Worm (Caenorhabditis elegans) whole organism, L4/young adult: ENCODE measurements around the gene sri-34.
"Not testable (repeated sequence)": the region's sequence is repeated elsewhere in the genome, so short reads cannot be mapped to it uniquely, and the experiment has no call there.

Experiments used
- W03F9.2 ChIP-seq: fragments of 150-350 bp; optimal IDR thresholded peaks from 2 replicates; lab custom pipeline; 2014; ENCODE audit warnings: missing biosample characterization, missing genetic modification characterization
- dao-5 ChIP-seq: sonication (generic microtip); optimal IDR thresholded peaks from 2 replicates; lab custom pipeline; 2016; ENCODE audit warnings: missing genotype, missing genetic modification characterization, moderate library complexity, missing compliant biosample characterization
- him-1 ChIP-seq: sonication (generic microtip); optimal IDR thresholded peaks from 2 replicates; lab custom pipeline; 2016; ENCODE audit warnings: missing genotype, missing genetic modification reagents, missing genetic modification characterization, missing compliant biosample characterization

sri-34 gene

DNA sequence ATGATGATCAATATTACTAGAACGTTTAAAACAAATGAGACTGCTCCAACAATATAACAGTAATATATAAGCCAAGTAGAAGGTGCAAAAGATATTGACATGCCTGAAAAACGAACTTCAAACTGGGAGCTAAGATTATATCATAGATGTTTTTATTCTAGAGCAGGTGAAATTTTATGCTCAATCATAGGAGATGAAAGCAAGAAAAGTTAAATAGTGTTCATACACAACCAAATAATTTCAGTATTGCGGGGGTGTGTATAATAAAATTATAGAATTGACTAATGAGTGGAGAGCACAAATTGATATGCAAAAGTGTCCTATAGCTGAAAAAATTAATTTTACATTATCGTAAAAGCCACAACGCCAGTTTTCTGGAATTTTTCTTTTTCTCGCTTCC, at the start of gene sri-34:
Gene sri-34, minus strand, starts transcription at position 101 of the 400 bp plus-strand sequence.
- TF ChIP-seq dao-5 (tag; lab: Kevin White, UChicago) (no peak), him-1 (tag; lab: Kevin White, UChicago) (no peak), W03F9.2 (no peak)

DNA sequence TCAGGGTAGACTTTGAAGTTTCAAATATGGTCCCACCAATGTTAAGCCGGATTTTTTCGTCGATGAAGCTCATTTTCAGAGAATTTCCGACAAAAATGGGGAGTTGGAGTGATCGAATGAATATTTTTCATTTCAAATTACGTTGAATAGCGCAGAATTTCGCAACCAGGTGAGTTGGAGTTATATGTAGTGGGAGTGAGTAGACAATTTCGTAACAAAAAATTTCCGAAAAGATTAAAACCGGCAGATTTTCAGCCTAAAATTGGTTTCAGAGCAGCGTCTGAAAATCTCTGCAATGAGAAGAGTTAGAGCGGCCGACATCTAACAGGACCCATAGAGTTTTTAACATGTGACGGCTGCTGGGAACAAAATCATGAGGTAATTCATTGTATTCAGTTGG, 49.8 kb upstream of the sri-34 start, which contains the start of gene sdz-35:
Gene sdz-35, minus strand, starts transcription at position 101 of the 400 bp plus-strand sequence.
- TF ChIP-seq dao-5 (tag; lab: Kevin White, UChicago) (no peak), him-1 (tag; lab: Kevin White, UChicago) (no peak), W03F9.2 (no peak)

DNA sequence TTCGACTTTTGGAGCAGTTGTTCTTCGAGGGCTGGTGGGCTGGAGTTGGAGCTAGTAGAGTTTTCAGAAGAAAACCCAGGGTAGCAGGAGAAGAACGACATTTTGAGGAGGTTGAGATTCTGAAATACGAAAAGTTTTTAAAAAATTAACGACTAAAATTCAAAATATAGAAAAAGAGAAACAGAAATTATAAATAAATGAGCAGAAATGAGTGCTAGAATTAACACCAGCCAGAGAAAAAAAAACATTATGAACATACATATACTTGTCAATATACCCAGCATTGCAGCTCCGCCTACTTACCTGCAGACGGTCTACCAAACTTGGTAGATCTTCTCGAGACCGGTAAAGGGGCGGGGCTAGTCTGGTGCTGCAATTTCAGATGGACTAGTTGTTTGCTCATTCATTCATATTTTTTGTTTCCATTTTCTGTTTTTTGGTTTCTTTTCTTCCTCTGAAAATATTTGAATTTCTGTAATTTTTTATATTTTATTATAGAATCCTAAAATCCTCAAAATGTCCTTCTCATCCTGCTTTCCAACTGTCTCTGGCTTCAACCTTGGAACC, 47.6 kb upstream of the sri-34 start, which contains the start of the genes ZC239.20 and ZC239.21:
Gene ZC239.20, minus strand, starts transcription at position 101 of the 567 bp plus-strand sequence.
Gene ZC239.21, plus strand, starts transcription at position 517 of the 567 bp plus-strand sequence.
- TF ChIP-seq W03F9.2 (no peak), dao-5 (tag; lab: Kevin White, UChicago) (no peak), him-1 (tag; lab: Kevin White, UChicago) (no peak)

DNA sequence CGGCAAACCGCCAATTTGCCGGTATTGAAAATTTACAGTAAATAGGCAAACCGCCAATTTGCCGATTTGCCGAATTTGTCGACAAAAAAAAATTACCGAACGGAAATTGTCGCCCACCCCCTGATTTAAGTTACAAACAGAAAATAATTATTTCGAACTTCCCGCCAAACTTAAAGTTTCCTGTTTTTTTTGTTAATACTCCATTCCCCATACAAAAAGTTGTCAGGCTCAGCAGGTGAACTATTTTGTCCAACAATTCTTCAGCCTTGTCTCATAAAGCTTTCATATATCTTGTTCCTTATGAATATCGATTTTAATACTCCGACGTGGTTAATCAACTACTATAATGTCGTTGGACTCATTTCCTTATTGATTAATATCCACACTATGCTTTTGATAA, 44.5 kb upstream of the sri-34 start, which contains the start of gene sri-50:
Gene sri-50, plus strand, starts transcription at position 301 of the 400 bp plus-strand sequence.
- no peak for TF ChIP-seq him-1 (tag; lab: Kevin White, UChicago)
- no peak for TF ChIP-seq dao-5 (tag; lab: Kevin White, UChicago)
- TF ChIP-seq W03F9.2: no peak

DNA sequence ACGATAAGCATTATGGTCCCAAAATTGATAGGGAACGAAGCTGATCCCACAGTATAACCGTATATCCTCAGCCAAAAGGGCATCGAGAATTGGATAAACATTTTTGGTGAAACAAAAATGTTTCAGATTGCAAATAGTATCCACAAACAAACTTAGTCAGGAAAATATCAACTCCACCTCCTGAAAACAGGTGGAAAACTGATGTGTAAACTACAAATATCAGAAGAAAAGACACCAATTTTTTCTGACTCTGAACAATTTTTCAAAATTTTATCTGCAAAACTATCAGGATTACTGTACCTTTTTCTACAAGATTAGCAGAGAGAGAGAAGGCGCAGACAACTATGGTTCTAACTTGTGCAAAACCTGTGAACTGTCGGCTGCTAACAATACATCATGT, 43.6 kb upstream of the sri-34 start, which contains the start of gene sri-53:
Gene sri-53, minus strand, starts transcription at position 101 of the 400 bp plus-strand sequence.
- TF ChIP-seq W03F9.2 (no peak), him-1 (tag; lab: Kevin White, UChicago) (no peak), dao-5 (tag; lab: Kevin White, UChicago) (no peak)

DNA sequence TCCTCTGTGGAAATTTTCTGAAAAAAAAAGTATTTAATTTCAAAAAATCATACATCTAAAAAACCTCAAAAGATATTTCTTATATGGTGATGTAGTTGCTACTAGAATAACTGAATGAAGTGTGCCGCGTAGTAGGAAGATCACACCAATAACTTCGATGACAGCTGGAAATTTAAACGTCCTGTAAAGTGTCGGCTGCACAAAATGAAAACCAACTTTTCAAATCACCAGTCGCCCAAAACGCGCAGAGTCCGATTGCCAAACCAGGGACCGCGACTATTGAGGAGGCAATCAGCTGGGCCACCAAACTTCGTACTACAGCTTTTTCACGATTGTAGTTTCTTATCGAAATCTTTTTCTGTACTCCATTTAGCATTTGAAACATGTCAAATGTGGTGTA, 42.4 kb upstream of the sri-34 start, which contains the start of gene sri-48:
Gene sri-48, minus strand, starts transcription at position 101 of the 400 bp plus-strand sequence.
- not testable (repeated sequence) for TF ChIP-seq W03F9.2; dao-5 (tag; lab: Kevin White, UChicago); him-1 (tag; lab: Kevin White, UChicago)

ce11 chrII:3198998-3199397, 40.1 kb upstream of the sri-34 start, which contains the start of gene sri-51:
sri-51 (minus strand) TSS chrII:3199098.
- TF ChIP-seq dao-5 (tag; lab: Kevin White, UChicago): no peak

ce11 chrII:3196966-3197365, 38.1 kb upstream of the sri-34 start, which contains the start of gene gcy-15:
gcy-15 (minus strand) TSS chrII:3197066.
- TF ChIP-seq W03F9.2 (no peak), dao-5 (tag; lab: Kevin White, UChicago) (no peak), him-1 (tag; lab: Kevin White, UChicago) (no peak)

DNA sequence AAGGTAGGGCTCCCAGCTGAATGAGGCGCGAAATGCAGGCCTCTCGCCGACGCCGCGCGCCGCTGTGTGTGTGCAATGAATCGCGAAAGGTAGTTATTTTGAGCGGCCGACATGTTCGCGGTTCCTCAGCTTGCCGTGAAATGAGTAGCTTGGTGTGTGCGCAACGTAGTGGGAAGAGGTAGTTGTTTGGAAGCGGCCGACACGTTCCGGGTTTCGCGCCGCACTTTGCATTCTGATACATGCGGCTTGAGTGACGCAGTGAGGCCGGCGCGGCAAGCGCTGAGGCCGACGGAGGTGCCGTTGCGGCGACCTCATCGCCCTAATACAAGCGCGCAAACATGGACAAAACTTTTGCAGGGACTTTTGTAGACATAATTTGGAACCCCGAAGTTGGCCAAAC, 36.9 kb upstream of the sri-34 start:
- no peak for TF ChIP-seq W03F9.2
- TF ChIP-seq him-1 (tag; lab: Kevin White, UChicago): no peak
- no peak for TF ChIP-seq dao-5 (tag; lab: Kevin White, UChicago)

DNA sequence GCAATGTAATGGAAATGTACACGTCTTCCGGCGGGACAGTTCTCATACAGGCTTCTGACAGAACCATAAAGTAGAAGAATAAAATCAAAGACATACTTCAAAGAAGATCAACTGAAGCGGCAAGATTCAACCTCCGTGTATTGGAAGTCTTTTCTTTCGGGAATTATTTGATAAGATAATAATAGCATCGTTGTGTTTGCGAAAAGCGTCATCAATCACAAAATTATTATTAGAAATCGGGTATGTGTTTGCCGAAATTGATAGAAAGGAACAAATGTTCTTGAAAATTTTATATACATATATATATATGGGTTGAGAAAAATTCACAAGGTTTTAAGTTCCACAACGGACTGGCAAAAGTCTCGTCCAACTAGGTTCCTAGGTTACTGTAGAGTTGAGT, 32.7 kb upstream of the sri-34 start, which contains the start of gene Y27F2A.9:
Gene Y27F2A.9, minus strand, starts transcription at position 101 of the 400 bp plus-strand sequence.
- not testable (repeated sequence) for TF ChIP-seq W03F9.2; him-1 (tag; lab: Kevin White, UChicago); dao-5 (tag; lab: Kevin White, UChicago)

- TF ChIP-seq dao-5 (tag; lab: Kevin White, UChicago); him-1 (tag; lab: Kevin White, UChicago); W03F9.2: not testable (repeated sequence)
These were observed 30.2 kb upstream of the sri-34 start, which contains the start of gene Y27F2A.11 for ce11 chrII:3189038-3189437. Y27F2A.11 (plus strand) TSS chrII:3189338.

ce11 chrII:3185848-3186247, 27.0 kb upstream of the sri-34 start:
- no peak for TF ChIP-seq him-1 (tag; lab: Kevin White, UChicago)
- TF ChIP-seq dao-5 (tag; lab: Kevin White, UChicago): no peak

- not testable (repeated sequence) for TF ChIP-seq W03F9.2; him-1 (tag; lab: Kevin White, UChicago); dao-5 (tag; lab: Kevin White, UChicago)
These were observed 26.0 kb upstream of the sri-34 start, which contains the start of gene sri-78 for ce11 chrII:3184858-3185257. sri-78 (plus strand) TSS chrII:3185158.

DNA sequence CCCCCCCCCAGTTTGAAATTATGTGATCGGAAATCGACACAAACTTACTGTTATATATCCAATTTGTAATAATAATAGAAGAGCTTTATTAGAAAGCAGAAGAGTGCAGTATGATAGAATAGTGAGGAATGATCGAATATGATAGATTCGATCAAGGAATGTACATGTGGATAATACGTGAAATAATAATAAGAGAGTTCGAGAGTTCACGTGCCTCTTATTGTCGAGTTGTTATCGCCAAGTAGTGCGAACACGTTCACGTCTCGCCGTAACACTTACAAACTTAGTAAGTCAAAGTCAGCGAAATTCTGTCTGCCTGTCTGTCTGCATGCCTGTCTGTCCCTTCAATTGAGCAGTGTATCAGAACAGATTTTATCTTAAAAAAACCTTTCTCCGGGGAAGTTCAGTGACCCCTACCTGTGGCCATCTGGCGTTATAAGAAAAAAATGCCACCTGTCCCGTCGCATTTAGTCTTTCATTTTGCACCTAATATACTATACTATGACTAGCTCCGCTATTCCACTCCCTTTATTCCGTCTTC, 24.5 kb upstream of the sri-34 start, which contains the start of the genes Y27F2A.6 and Y27F2A.8:
Gene Y27F2A.6, minus strand, starts transcription at position 101 of the 541 bp plus-strand sequence.
Gene Y27F2A.8, plus strand, starts transcription at position 491 of the 541 bp plus-strand sequence.
- TF ChIP-seq W03F9.2; dao-5 (tag; lab: Kevin White, UChicago); him-1 (tag; lab: Kevin White, UChicago): not testable (repeated sequence)
